Fruit fly (Drosophila melanogaster) whole organism, embryonic: Measurements from ENCODE around the gene CG14227.
A peak's percentile ranks its signal among the peaks of the same experiment; 100 is the strongest.

Experiments
- CG10209 ChIP-seq: fragments of 200-800 bp; sonication (Bioruptor generic); optimal IDR thresholded peaks from 3 replicates; lab custom pipeline; 2017; ENCODE audit warnings: missing biosample characterization, mild to moderate bottlenecking, missing genetic modification characterization, missing genetic modification reagents
- CG10565 ChIP-seq: fragments of 200-800 bp; sonication (Bioruptor generic); optimal IDR thresholded peaks from 3 replicates; lab custom pipeline; 2016; ENCODE audit warnings: missing biosample characterization, mild to moderate bottlenecking, missing genetic modification characterization
- CG10979 ChIP-seq: fragments of 200-800 bp; sonication (Bioruptor generic); optimal IDR thresholded peaks from 2 replicates; lab custom pipeline; 2018; ENCODE audit warnings: missing biosample characterization, mild to moderate bottlenecking, missing genetic modification characterization, moderate library complexity
- CG12155 ChIP-seq: fragments of 200-800 bp; sonication (Bioruptor generic); optimal IDR thresholded peaks from 3 replicates; lab custom pipeline; 2016; ENCODE audit warnings: missing biosample characterization, missing genetic modification characterization
- CG13775 ChIP-seq: fragments of 200-800 bp; sonication (Bioruptor generic); optimal IDR thresholded peaks from 3 replicates; lab custom pipeline; 2017; ENCODE audit warnings: missing biosample characterization, mild to moderate bottlenecking, missing genetic modification characterization
- CG15479 ChIP-seq: fragments of 200-800 bp; sonication (Bioruptor generic); optimal IDR thresholded peaks from 3 replicates; lab custom pipeline; 2019; ENCODE audit warnings: missing biosample characterization, mild to moderate bottlenecking, missing genetic modification characterization, moderate library complexity
- CG16863 ChIP-seq: fragments of 200-800 bp; sonication (Bioruptor generic); optimal IDR thresholded peaks from 3 replicates; lab custom pipeline; 2016; ENCODE audit warnings: missing biosample characterization, missing genetic modification characterization
- CG17802 ChIP-seq: fragments of 200-800 bp; sonication (Bioruptor generic); optimal IDR thresholded peaks from 2 replicates; lab custom pipeline; 2018; ENCODE audit warnings: missing biosample characterization, mild to moderate bottlenecking, missing genetic modification characterization, moderate library complexity
- CG17912 ChIP-seq: fragments of 200-800 bp; sonication (Bioruptor generic); optimal IDR thresholded peaks from 2 replicates; lab custom pipeline; 2018; ENCODE audit warnings: missing biosample characterization, mild to moderate bottlenecking, missing genetic modification characterization
- CG18011 ChIP-seq: fragments of 200-800 bp; sonication (Bioruptor generic); optimal IDR thresholded peaks from 2 replicates; lab custom pipeline; 2017; ENCODE audit warnings: missing biosample characterization, missing genetic modification characterization, mild to moderate bottlenecking, moderate library complexity, missing genotype
- CG1832 ChIP-seq: fragments of 200-800 bp; sonication (Bioruptor generic); optimal IDR thresholded peaks from 2 replicates; lab custom pipeline; 2017; ENCODE audit warnings: missing biosample characterization, mild to moderate bottlenecking, missing genetic modification characterization, inconsistent platforms
- CG18476 ChIP-seq: fragments of 200-800 bp; sonication (Bioruptor generic); optimal IDR thresholded peaks from 2 replicates; lab custom pipeline; 2016; ENCODE audit warnings: missing biosample characterization, mild to moderate bottlenecking, missing genetic modification characterization
- CG18619 ChIP-seq: fragments of 200-800 bp; sonication (Bioruptor generic); optimal IDR thresholded peaks from 3 replicates; lab custom pipeline; 2017; ENCODE audit warnings: missing biosample characterization, mild to moderate bottlenecking, missing genetic modification characterization
- CG18764 ChIP-seq: fragments of 200-800 bp; sonication (Bioruptor generic); optimal IDR thresholded peaks from 3 replicates; lab custom pipeline; 2016; ENCODE audit warnings: missing biosample characterization, missing genetic modification characterization
- CG3065 ChIP-seq: fragments of 200-800 bp; sonication (Bioruptor generic); optimal IDR thresholded peaks from 2 replicates; lab custom pipeline; 2016; ENCODE audit warnings: missing biosample characterization, missing genetic modification characterization
- CG4424 ChIP-seq: fragments of 200-800 bp; sonication (Bioruptor generic); optimal IDR thresholded peaks from 3 replicates; lab custom pipeline; 2016; ENCODE audit warnings: missing biosample characterization, missing genetic modification characterization
- CG7928 ChIP-seq: fragments of 200-800 bp; sonication (Bioruptor generic); optimal IDR thresholded peaks from 2 replicates; lab custom pipeline; 2017; ENCODE audit warnings: missing biosample characterization, mild to moderate bottlenecking, missing genetic modification characterization
- CG8765 ChIP-seq: fragments of 200-800 bp; sonication (Bioruptor generic); IDR thresholded peaks from 2 replicates; pipeline ENCODE4 v1.3.6; 2022; ENCODE audit warnings: missing biosample characterization, missing genetic modification characterization
- CHES-1-like ChIP-seq: fragments of 200-800 bp; sonication (Bioruptor generic); optimal IDR thresholded peaks from 2 replicates; lab custom pipeline; 2016; ENCODE audit warnings: missing biosample characterization, missing genetic modification characterization
- Dp ChIP-seq: fragments of 200-800 bp; sonication (Bioruptor generic); optimal IDR thresholded peaks from 2 replicates; lab custom pipeline; 2018; ENCODE audit warnings: missing biosample characterization, mild to moderate bottlenecking, missing genetic modification characterization, moderate library complexity
- Dref ChIP-seq: fragments of 200-800 bp; sonication (Bioruptor generic); IDR thresholded peaks from 2 replicates; pipeline ENCODE4 v1.3.6; 2022; ENCODE audit warnings: missing biosample characterization, missing genetic modification characterization
- HHEX ChIP-seq: fragments of 200-800 bp; sonication (Bioruptor generic); optimal IDR thresholded peaks from 3 replicates; lab custom pipeline; 2017; ENCODE audit warnings: missing biosample characterization, mild to moderate bottlenecking, missing genetic modification characterization, missing genetic modification reagents
- Hr51 ChIP-seq, 2 experiments: fragments of 200-800 bp; sonication (Bioruptor generic); optimal IDR thresholded peaks; 2 replicates in 1 of 2; 3 replicates in 1 of 2; lab custom pipeline; 2016 to 2018; ENCODE audit warnings: missing biosample characterization in 2 of 2, missing genetic modification characterization in 2 of 2, mild to moderate bottlenecking in 1 of 2, moderate library complexity in 1 of 2
- Hsf ChIP-seq: fragments of 200-800 bp; sonication (Bioruptor generic); optimal IDR thresholded peaks from 3 replicates; lab custom pipeline; 2016; ENCODE audit warnings: missing biosample characterization, missing genetic modification characterization
- Lhr ChIP-seq: fragments of 200-800 bp; sonication (Bioruptor generic); optimal IDR thresholded peaks from 3 replicates; lab custom pipeline; 2017; ENCODE audit warnings: mild to moderate bottlenecking, missing biosample characterization, missing genetic modification reagents, missing genetic modification characterization
- Myb ChIP-seq: fragments of 200-800 bp; sonication (Bioruptor generic); optimal IDR thresholded peaks from 2 replicates; lab custom pipeline; 2016; ENCODE audit warnings: missing biosample characterization, missing genetic modification characterization
- NK7.1 ChIP-seq: fragments of 200-800 bp; sonication (Bioruptor generic); optimal IDR thresholded peaks from 3 replicates; lab custom pipeline; 2016; ENCODE audit warnings: missing biosample characterization, missing genetic modification characterization
- Ssrp ChIP-seq: fragments of 200-800 bp; sonication (Bioruptor generic); optimal IDR thresholded peaks from 2 replicates; lab custom pipeline; 2018; ENCODE audit warnings: missing biosample characterization, mild to moderate bottlenecking, missing genetic modification characterization, moderate library complexity
- Xrp1 ChIP-seq: fragments of 200-800 bp; sonication (Bioruptor generic); IDR thresholded peaks from 2 replicates; pipeline ENCODE4 v1.3.6; 2022; ENCODE audit warnings: missing biosample characterization, missing genetic modification characterization
- YL-1 ChIP-seq: fragments of 200-800 bp; sonication (Bioruptor generic); optimal IDR thresholded peaks from 3 replicates; lab custom pipeline; 2017; ENCODE audit warnings: missing biosample characterization, mild to moderate bottlenecking, missing genetic modification characterization
- ato ChIP-seq: fragments of 200-800 bp; sonication (Bioruptor generic); IDR thresholded peaks from 2 replicates; pipeline ENCODE4 v1.3.6; 2022; ENCODE audit warnings: missing biosample characterization, missing genetic modification characterization; ENCODE audit not compliant: partially characterized antibody
- cad ChIP-seq: fragments of >200 bp; optimal IDR thresholded peaks from 2 replicates; lab custom pipeline; 2017; ENCODE audit warnings: missing biosample characterization, missing genetic modification characterization
- cas ChIP-seq: fragments of 200-800 bp; sonication (Bioruptor generic); IDR thresholded peaks from 2 replicates; pipeline ENCODE4 v1.3.6; 2022; ENCODE audit warnings: missing biosample characterization, missing genetic modification characterization
- ci ChIP-seq: fragments of 200-800 bp; sonication (Bioruptor generic); IDR thresholded peaks from 3 replicates; pipeline ENCODE4 v1.3.6; 2022; ENCODE audit warnings: missing biosample characterization, missing genetic modification characterization
- fd64A ChIP-seq: fragments of 200-800 bp; sonication (Bioruptor generic); optimal IDR thresholded peaks from 3 replicates; lab custom pipeline; 2018; ENCODE audit warnings: missing biosample characterization, mild to moderate bottlenecking, missing genetic modification characterization
- kah ChIP-seq: fragments of 200-800 bp; sonication (Bioruptor generic); optimal IDR thresholded peaks from 2 replicates; lab custom pipeline; 2018; ENCODE audit warnings: missing biosample characterization, mild to moderate bottlenecking, missing genetic modification characterization
- ken ChIP-seq: fragments of 200-800 bp; sonication (Bioruptor generic); IDR thresholded peaks from 3 replicates; pipeline ENCODE4 v1.3.6; 2022; ENCODE audit warnings: missing biosample characterization, missing genetic modification characterization
- lmd ChIP-seq: fragments of 200-800 bp; sonication (Bioruptor generic); IDR thresholded peaks from 2 replicates; pipeline ENCODE4 v1.3.6; 2022; ENCODE audit warnings: missing biosample characterization, missing genetic modification characterization
- onecut ChIP-seq: fragments of 200-800 bp; sonication (Bioruptor generic); IDR thresholded peaks from 2 replicates; pipeline ENCODE4 v1.3.6; 2022; ENCODE audit warnings: missing biosample characterization, missing genetic modification characterization
- pho ChIP-seq: fragments of 200-800 bp; sonication (Bioruptor generic); optimal IDR thresholded peaks from 2 replicates; lab custom pipeline; 2016; ENCODE audit warnings: missing biosample characterization, missing genetic modification characterization
- pita ChIP-seq: fragments of 200-800 bp; sonication (Bioruptor generic); optimal IDR thresholded peaks from 2 replicates; lab custom pipeline; 2017; ENCODE audit warnings: missing biosample characterization, mild to moderate bottlenecking, missing genetic modification characterization
- sima ChIP-seq: fragments of 200-800 bp; sonication (Bioruptor generic); optimal IDR thresholded peaks from 2 replicates; lab custom pipeline; 2016; ENCODE audit warnings: missing biosample characterization, missing genetic modification characterization
- slbo ChIP-seq: fragments of 200-800 bp; sonication (Bioruptor generic); IDR thresholded peaks from 2 replicates; pipeline ENCODE4 v1.3.6; 2022; ENCODE audit warnings: missing biosample characterization, missing genetic modification characterization
- sob ChIP-seq: fragments of 200-800 bp; sonication (Bioruptor generic); IDR thresholded peaks from 2 replicates; pipeline ENCODE4 v1.3.6; 2022; ENCODE audit warnings: missing biosample characterization, missing genetic modification characterization
- vnd ChIP-seq: fragments of 200-800 bp; sonication (Bioruptor generic); IDR thresholded peaks from 3 replicates; pipeline ENCODE4 v1.3.6; 2022; ENCODE audit warnings: missing biosample characterization, missing genetic modification characterization; ENCODE audit not compliant: partially characterized antibody
- wek ChIP-seq: fragments of 200-800 bp; sonication (Bioruptor generic); optimal IDR thresholded peaks from 3 replicates; lab custom pipeline; 2018; ENCODE audit warnings: missing biosample characterization, mild to moderate bottlenecking, missing genetic modification characterization, moderate library complexity
- yki ChIP-seq: fragments of >200 bp; optimal IDR thresholded peaks from 3 replicates; lab custom pipeline; 2018
- zen ChIP-seq: fragments of 200-800 bp; sonication (Bioruptor generic); optimal IDR thresholded peaks from 3 replicates; lab custom pipeline; 2018; ENCODE audit warnings: missing biosample characterization, mild to moderate bottlenecking, missing genetic modification characterization, moderate library complexity

The CG14227 gene

dm6 chrX:19701611-19702010 lies 12.9 kb upstream of the CG14227 start, which contains the start of gene Tcs4 (continued):
- TF ChIP-seq CG4424 (GFP tag; lab: Kevin White, UChicago) (peak; percentile 10), ci (peak; percentile 57; the same call in 2 of the 3 replicates), ken (GFP tag; lab: Robert Waterston, UW) (0 out of 3 replicates have a peak, but pooled peaks have one; percentile 4), CG7928 (GFP tag; lab: Kevin White, UChicago) (no peak), slbo (GFP tag; lab: Robert Waterston, UW) (peak; percentile 20; the same call in 1 of the 2 replicates), CG8765 (GFP tag; lab: Robert Waterston, UW) (no peak), Ssrp (peak; percentile 5), lmd (GFP tag; lab: Robert Waterston, UW) (no peak; the same call in 1 of the 2 replicates), CG18764 (GFP tag; lab: Kevin White, UChicago) (peak; percentile 99), sob (GFP tag; lab: Robert Waterston, UW) (0 out of 2 replicates have a peak, but pooled peaks have one; percentile 19), CG10979 (tag; lab: Kevin White, UChicago) (peak; percentile 31), Dp (GFP tag; lab: Kevin White, UChicago) (peak; percentile 32), CG10209 (GFP tag; lab: Kevin White, UChicago) (peak; percentile 13)

- no peak for TF ChIP-seq Lhr (GFP tag; lab: Kevin White, UChicago)
- TF ChIP-seq Hr51 (GFP tag; optimal IDR thresholded peaks at IDR 0.05; lab: Kevin White, UChicago) = peak in 1 of 2 experiments; percentile 11
- no peak for TF ChIP-seq Myb (GFP tag; lab: Kevin White, UChicago)
- no peak for TF ChIP-seq CG18476 (GFP tag; lab: Kevin White, UChicago)
- no peak for TF ChIP-seq CG8765 (GFP tag; lab: Robert Waterston, UW)
- TF ChIP-seq kah = no peak
- no peak for TF ChIP-seq CG10565
- TF ChIP-seq Hsf = no peak
- TF ChIP-seq Xrp1 (GFP tag; lab: Robert Waterston, UW) = no peak
- no peak for TF ChIP-seq CG13775 (GFP tag; lab: Kevin White, UChicago)
- no peak for TF ChIP-seq NK7.1
- no peak for TF ChIP-seq CG3065 (GFP tag; lab: Kevin White, UChicago)
- no peak for TF ChIP-seq slbo (GFP tag; lab: Robert Waterston, UW)
- no peak for TF ChIP-seq zen (tag; lab: Kevin White, UChicago)
- no peak for TF ChIP-seq CG1832
- no peak for TF ChIP-seq fd64A (GFP tag; lab: Kevin White, UChicago)
- TF ChIP-seq Dref (GFP tag; lab: Robert Waterston, UW) = no peak
- TF ChIP-seq sob (GFP tag; lab: Robert Waterston, UW) = 0 out of 2 replicates have a peak, but pooled peaks have one; percentile 15
- TF ChIP-seq ato = no peak
- TF ChIP-seq CG10209 (GFP tag; lab: Kevin White, UChicago) = peak; percentile 3
- no peak for TF ChIP-seq HHEX (GFP tag; lab: Kevin White, UChicago)
- TF ChIP-seq cad (GFP tag; lab: Kevin White, UChicago) = no peak
- no peak for TF ChIP-seq CG18011 (GFP tag; lab: Kevin White, UChicago)
- TF ChIP-seq sima (GFP tag; lab: Kevin White, UChicago) = no peak
- TF ChIP-seq CG17802 (tag; lab: Kevin White, UChicago) = no peak
- no peak for TF ChIP-seq CG17912
- TF ChIP-seq CG12155 (GFP tag; lab: Kevin White, UChicago) = peak; percentile 52
- peak; percentile 37 for TF ChIP-seq YL-1 (GFP tag; lab: Kevin White, UChicago)
- no peak for TF ChIP-seq onecut (GFP tag; lab: Robert Waterston, UW)
- TF ChIP-seq pho (GFP tag; lab: Kevin White, UChicago) = no peak
- no peak for TF ChIP-seq CHES-1-like (GFP tag; lab: Kevin White, UChicago)
- no peak for TF ChIP-seq vnd (GFP tag; lab: Robert Waterston, UW)
- TF ChIP-seq cas (GFP tag; lab: Robert Waterston, UW) = no peak
- peak; percentile 62 for TF ChIP-seq CG15479 (GFP tag; lab: Kevin White, UChicago)
- peak; percentile 40 for TF ChIP-seq wek (GFP tag; lab: Kevin White, UChicago)
- TF ChIP-seq CG16863 (GFP tag; lab: Kevin White, UChicago) = peak; percentile 1
- no peak for TF ChIP-seq pita (GFP tag; lab: Kevin White, UChicago)
- no peak for TF ChIP-seq CG18619 (GFP tag; lab: Kevin White, UChicago)
- no peak for TF ChIP-seq yki (lab: Kevin White, UChicago)
Observed at dm6 chrX:19697255-19697877, 8.6 kb upstream of the CG14227 start.
